Fruit fly (Drosophila melanogaster): ENCODE results near the gene MED30.
A peak's percentile ranks its signal among the peaks of the same experiment; 100 is the strongest.

dm6 chr3L:625899-626298, 28.0 kb downstream of the MED30 start:
- TF ChIP-seq Hr39 (GFP tag; optimal IDR thresholded peaks at IDR 0.05), result no peak
- TF ChIP-seq OdsH (GFP tag; optimal IDR thresholded peaks at IDR 0.05), result no peak
- no peak for TF ChIP-seq Hr38 (GFP tag; optimal IDR thresholded peaks at IDR 0.05)
- no peak for TF ChIP-seq Hr4 (GFP tag; optimal IDR thresholded peaks at IDR 0.05)
- TF ChIP-seq Sox102F (GFP tag; optimal IDR thresholded peaks at IDR 0.05), result no peak
- no peak for TF ChIP-seq Lpt (GFP tag; optimal IDR thresholded peaks at IDR 0.05)
- peak; percentile 20 for TF ChIP-seq CG6276 (GFP tag; optimal IDR thresholded peaks at IDR 0.05)

All from whole organism, prepupa.